Fruit fly (Drosophila melanogaster): Measurements from ENCODE around the gene CG4259.

DNA sequence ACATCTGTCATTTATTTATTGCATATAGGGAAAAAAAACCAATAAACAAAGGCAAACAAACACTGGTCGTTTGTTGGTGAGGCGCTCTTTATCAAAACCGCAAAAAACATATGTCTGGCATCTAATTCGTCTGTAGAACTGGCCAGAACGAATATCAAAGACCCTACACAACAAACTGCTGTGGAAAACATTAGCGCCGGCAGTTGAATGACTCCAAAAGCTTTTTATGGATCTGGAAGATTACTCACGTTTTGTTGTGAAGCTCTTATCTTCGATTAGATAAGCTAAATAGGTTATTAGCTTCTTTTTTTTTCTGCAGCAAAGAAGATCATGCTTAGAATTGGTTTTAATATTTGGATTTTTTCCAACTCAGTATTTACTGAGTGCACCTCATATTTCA lies 4.0 kb upstream of the CG4259 start:
- no peak for TF ChIP-seq CG8478 (optimal IDR thresholded peaks at IDR 0.05)
- TF ChIP-seq CTCF (optimal IDR thresholded peaks at IDR 0.05) = no peak

All from S2 (cell line).